Worm (Caenorhabditis elegans): Measurements from ENCODE around the gene Y69H2.10.

- no peak for TF ChIP-seq fkh-4 (tag; optimal IDR thresholded peaks at IDR 0.05; ENCODE audit: borderline replicate concordance)
- TF ChIP-seq ama-1 (optimal IDR thresholded peaks at IDR 0.05) = no peak
- TF ChIP-seq fos-1 (tag; optimal IDR thresholded peaks at IDR 0.05) = no peak
- no peak for TF ChIP-seq zag-1 (tag; optimal IDR thresholded peaks at IDR 0.05)
These were observed 11.2 kb upstream of the Y69H2.10 start for ce11 chrV:18658914-18659313.

All from whole organism, L1 larva.